Worm (Caenorhabditis elegans): ENCODE data around the gene C47E8.4.
A peak's percentile ranks its signal among the peaks of the same experiment; 100 is the strongest.

The C47E8.4 gene

DNA sequence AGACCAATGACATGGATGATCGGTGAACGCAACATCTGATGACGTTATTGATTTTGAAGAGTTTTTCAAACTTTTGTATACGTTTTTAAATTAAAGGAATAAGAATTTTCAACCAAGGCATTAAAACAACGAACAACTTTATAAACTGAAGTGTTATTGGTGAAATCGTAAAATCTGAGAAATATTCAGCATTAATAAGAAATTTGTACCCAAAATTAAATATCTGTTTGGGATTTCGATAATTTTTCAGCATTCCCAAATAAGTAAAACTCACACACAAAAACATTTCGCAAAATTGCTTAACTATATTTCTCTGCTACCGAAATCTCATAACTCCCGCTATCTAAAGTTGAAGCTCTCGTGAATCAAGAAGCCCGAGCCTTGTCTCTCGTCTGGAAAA, 25.7 kb downstream of the C47E8.4 start:
- TF ChIP-seq lin-13 (tag; optimal IDR thresholded peaks at IDR 0.05) (no peak), nhr-237 (tag; optimal IDR thresholded peaks at IDR 0.05) (no peak)

DNA sequence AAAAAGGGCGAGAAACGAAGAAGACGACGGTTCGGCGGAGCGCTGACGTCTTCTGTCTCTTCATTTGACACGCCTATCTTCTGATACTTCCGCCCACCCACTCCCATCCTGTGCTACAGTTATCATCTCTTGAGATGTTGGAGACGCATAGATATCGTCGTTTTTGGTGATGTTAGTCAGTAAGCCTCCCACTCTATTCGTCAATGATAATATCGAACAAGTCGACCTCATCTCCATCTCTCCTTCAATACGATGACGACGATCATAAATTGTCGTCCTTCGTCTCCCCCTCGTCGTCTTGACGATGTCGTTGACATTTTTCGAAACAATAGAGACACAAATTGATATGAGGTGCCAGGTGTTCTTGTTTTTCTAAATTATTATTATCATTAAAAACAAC, 27.2 kb downstream of the C47E8.4 start, which contains the start of gene slc-25A29:
Gene slc-25A29, minus strand, starts transcription at position 45 of the 400 bp plus-strand sequence.
- TF ChIP-seq drap-1 (GFP tag; optimal IDR thresholded peaks at IDR 0.05) (no peak), nhr-237 (tag; optimal IDR thresholded peaks at IDR 0.05) (no peak), nhr-28 (tag; optimal IDR thresholded peaks at IDR 0.05) (no peak), elt-3 (tag; optimal IDR thresholded peaks at IDR 0.05) (no peak), unc-39 (tag; optimal IDR thresholded peaks at IDR 0.05) (no peak), ztf-11 (tag; optimal IDR thresholded peaks at IDR 0.05) (no peak), mep-1 (tag; optimal IDR thresholded peaks at IDR 0.05) (no peak), tbx-8 (GFP tag; optimal IDR thresholded peaks at IDR 0.05) (no peak), ces-1 (GFP tag; optimal IDR thresholded peaks at IDR 0.05) (no peak), mls-2 (tag; optimal IDR thresholded peaks at IDR 0.05) (no peak), lsy-2 (tag; optimal IDR thresholded peaks at IDR 0.05) (no peak), pha-4 (tag; optimal IDR thresholded peaks at IDR 0.05) (no peak), unc-120 (tag; optimal IDR thresholded peaks at IDR 0.05; ENCODE audit: poor library complexity, severe bottlenecking) (no peak), ceh-39 (tag; optimal IDR thresholded peaks at IDR 0.05) (no peak), hlh-1 (tag; optimal IDR thresholded peaks at IDR 0.05) (no peak)

DNA sequence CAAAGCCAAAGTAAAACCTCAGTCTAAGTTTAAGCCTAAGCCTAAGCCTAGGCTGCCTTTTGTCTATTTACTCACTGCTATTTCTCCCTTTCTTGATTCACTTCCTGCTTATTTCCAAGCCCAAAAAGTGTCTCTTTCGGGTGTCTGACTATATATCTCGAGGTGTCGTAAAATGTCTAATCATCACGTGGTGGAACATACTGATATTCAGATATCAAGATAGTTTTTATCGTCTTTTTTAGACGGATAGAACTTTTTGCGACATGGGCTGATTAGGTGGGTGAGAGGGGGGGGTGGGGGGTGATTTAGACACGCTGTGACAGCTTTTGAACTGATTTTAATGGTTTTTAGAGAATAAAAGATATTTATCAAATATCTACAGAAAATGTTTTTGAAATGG, 28.3 kb downstream of the C47E8.4 start:
- TF ChIP-seq ceh-43 (GFP tag; optimal IDR thresholded peaks at IDR 0.05), result no peak

DNA sequence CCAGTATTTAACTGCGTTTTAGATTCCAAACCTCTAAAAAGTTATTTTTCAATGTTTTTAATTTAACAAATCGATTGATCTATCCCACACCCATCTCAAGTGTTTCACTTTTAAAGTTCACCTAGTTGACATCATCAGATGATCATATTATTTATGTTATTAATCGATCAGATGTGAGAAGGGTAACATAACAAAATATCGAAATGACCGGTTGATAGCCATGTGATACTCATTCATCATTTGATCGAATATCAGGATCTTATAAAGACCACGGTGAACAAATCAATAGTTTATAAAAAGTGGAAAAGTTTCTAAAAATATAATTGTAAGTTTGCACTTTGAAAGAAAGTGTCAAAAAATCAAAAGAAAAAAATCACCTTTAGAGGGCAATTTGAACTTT, 29.6 kb downstream of the C47E8.4 start:
- no peak for TF ChIP-seq ces-1 (GFP tag; optimal IDR thresholded peaks at IDR 0.05)
- no peak for TF ChIP-seq unc-120 (tag; optimal IDR thresholded peaks at IDR 0.05; ENCODE audit: poor library complexity, severe bottlenecking)
- TF ChIP-seq nhr-2 (tag; optimal IDR thresholded peaks at IDR 0.05), result no peak
- no peak for TF ChIP-seq lsy-2 (tag; optimal IDR thresholded peaks at IDR 0.05)
- no peak for TF ChIP-seq sem-2 (GFP tag; optimal IDR thresholded peaks at IDR 0.05)
- no peak for TF ChIP-seq mab-5 (tag; optimal IDR thresholded peaks at IDR 0.05)
- no peak for TF ChIP-seq cnd-1 (tag; optimal IDR thresholded peaks at IDR 0.05)
- no peak for TF ChIP-seq lin-13 (tag; optimal IDR thresholded peaks at IDR 0.05)
- TF ChIP-seq lin-32 (GFP tag; optimal IDR thresholded peaks at IDR 0.05), result no peak
- no peak for TF ChIP-seq blmp-1 (tag; optimal IDR thresholded peaks at IDR 0.05)
- TF ChIP-seq unc-39 (tag; optimal IDR thresholded peaks at IDR 0.05), result no peak
- TF ChIP-seq elt-3 (tag; optimal IDR thresholded peaks at IDR 0.05), result no peak
- TF ChIP-seq elt-1 (tag; optimal IDR thresholded peaks at IDR 0.05; ENCODE audit: borderline replicate concordance, insufficient read depth), result no peak
- no peak for TF ChIP-seq unc-62 (GFP tag; optimal IDR thresholded peaks at IDR 0.05)
- TF ChIP-seq tbx-8 (GFP tag; optimal IDR thresholded peaks at IDR 0.05), result no peak
- no peak for TF ChIP-seq nhr-237 (tag; optimal IDR thresholded peaks at IDR 0.05)
- TF ChIP-seq bed-3 (GFP tag; optimal IDR thresholded peaks at IDR 0.05), result no peak
- TF ChIP-seq nhr-28 (tag; optimal IDR thresholded peaks at IDR 0.05), result no peak
- TF ChIP-seq ceh-83 (GFP tag; optimal IDR thresholded peaks at IDR 0.05), result no peak

DNA sequence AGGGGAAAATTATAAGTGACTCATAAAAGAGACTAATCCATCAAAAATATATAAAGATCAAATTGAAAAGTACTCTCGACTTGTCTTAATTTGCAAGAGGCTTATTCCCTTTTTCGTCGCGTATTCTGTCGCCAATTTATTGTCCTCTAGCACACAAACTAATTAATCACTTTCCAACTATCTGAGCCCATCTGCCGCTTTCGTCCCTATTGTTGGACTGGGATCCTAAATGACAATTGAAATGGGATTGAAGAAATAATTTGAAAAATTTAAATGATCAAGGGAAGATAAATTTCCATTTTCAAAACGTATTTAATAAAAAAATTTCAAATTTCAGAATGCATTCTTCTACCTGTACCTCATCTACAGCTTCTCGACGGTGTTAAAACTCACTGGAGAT, 34.7 kb downstream of the C47E8.4 start:
- TF ChIP-seq mls-2 (tag; optimal IDR thresholded peaks at IDR 0.05) (no peak), unc-39 (tag; optimal IDR thresholded peaks at IDR 0.05) (no peak), M03D4.4 (tag; optimal IDR thresholded peaks at IDR 0.05) (no peak), cnd-1 (tag; optimal IDR thresholded peaks at IDR 0.05) (peak; percentile 45), unc-62 (GFP tag; optimal IDR thresholded peaks at IDR 0.05) (peak; percentile 36), ceh-83 (GFP tag; optimal IDR thresholded peaks at IDR 0.05) (no peak), ces-1 (GFP tag; optimal IDR thresholded peaks at IDR 0.05) (peak; percentile 84), elt-1 (tag; optimal IDR thresholded peaks at IDR 0.05; ENCODE audit: borderline replicate concordance, insufficient read depth) (no peak), flh-1 (GFP tag; optimal IDR thresholded peaks at IDR 0.05) (no peak), lin-13 (tag; optimal IDR thresholded peaks at IDR 0.05) (no peak), elt-3 (tag; optimal IDR thresholded peaks at IDR 0.05) (no peak)

DNA sequence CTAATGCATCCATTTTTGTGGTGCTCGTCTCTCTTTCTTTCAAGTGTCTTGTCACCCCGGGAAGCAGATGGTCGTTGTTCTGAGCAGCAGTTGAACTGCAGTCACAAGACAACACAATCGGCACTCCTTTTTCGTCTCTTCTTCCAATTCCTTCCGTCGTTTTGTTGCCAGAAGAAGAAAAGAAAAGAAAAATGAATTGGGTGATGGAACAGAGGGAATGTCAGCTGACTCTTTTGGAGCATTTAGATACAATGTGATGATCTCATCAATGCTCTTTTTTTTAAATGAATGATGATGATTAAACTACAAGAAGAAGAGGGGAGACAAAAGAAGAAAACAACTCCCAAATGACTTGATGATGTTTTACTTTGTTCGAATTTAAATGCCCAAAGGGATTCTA, 35.4 kb downstream of the C47E8.4 start:
- TF ChIP-seq unc-39 (tag; optimal IDR thresholded peaks at IDR 0.05), result no peak
- TF ChIP-seq ceh-43 (GFP tag; optimal IDR thresholded peaks at IDR 0.05), result no peak
- no peak for TF ChIP-seq mab-5 (tag; optimal IDR thresholded peaks at IDR 0.05)
- TF ChIP-seq nhr-237 (tag; optimal IDR thresholded peaks at IDR 0.05), result no peak
- TF ChIP-seq ceh-83 (GFP tag; optimal IDR thresholded peaks at IDR 0.05), result no peak
- TF ChIP-seq lin-32 (GFP tag; optimal IDR thresholded peaks at IDR 0.05), result no peak
- no peak for TF ChIP-seq elt-3 (tag; optimal IDR thresholded peaks at IDR 0.05)
- TF ChIP-seq cnd-1 (tag; optimal IDR thresholded peaks at IDR 0.05), result peak; percentile 43
- TF ChIP-seq nhr-2 (tag; optimal IDR thresholded peaks at IDR 0.05), result no peak
- TF ChIP-seq snpc-4 (tag; optimal IDR thresholded peaks at IDR 0.05), result no peak
- TF ChIP-seq drap-1 (GFP tag; optimal IDR thresholded peaks at IDR 0.05), result no peak
- TF ChIP-seq ham-2 (GFP tag; optimal IDR thresholded peaks at IDR 0.05), result no peak
- peak; percentile 25 for TF ChIP-seq ces-1 (GFP tag; optimal IDR thresholded peaks at IDR 0.05)
- TF ChIP-seq hlh-1 (tag; optimal IDR thresholded peaks at IDR 0.05), result peak; percentile 17
- TF ChIP-seq tbx-8 (GFP tag; optimal IDR thresholded peaks at IDR 0.05), result no peak
- TF ChIP-seq unc-62 (GFP tag; optimal IDR thresholded peaks at IDR 0.05), result no peak
- no peak for TF ChIP-seq lin-13 (tag; optimal IDR thresholded peaks at IDR 0.05)
- TF ChIP-seq zip-8 (tag; optimal IDR thresholded peaks at IDR 0.05), result no peak
- no peak for TF ChIP-seq mls-2 (tag; optimal IDR thresholded peaks at IDR 0.05)
- TF ChIP-seq bed-3 (GFP tag; optimal IDR thresholded peaks at IDR 0.05), result no peak

All from whole organism, mixed stage, embryonic.